Fruit fly (Drosophila melanogaster): Measurements from ENCODE around the gene CG5347.

CG5347 gene

dm6 chrX:14765737-14766253, 10.8 kb upstream of the CG5347 start, which contains the start of gene CG15890 (continued):
- TF ChIP-seq grau (tag; optimal IDR thresholded peaks at IDR 0.05) (peak; percentile 72), CG14441 (GFP tag; IDR thresholded peaks at IDR 0.05) (peak; percentile 32; the same call in 1 of the 2 replicates), lbe (GFP tag; optimal IDR thresholded peaks at IDR 0.05) (no peak), CG8359 (GFP tag; optimal IDR thresholded peaks at IDR 0.05; ENCODE audit: borderline replicate concordance) (peak; percentile 9), bigmax (GFP tag; optimal IDR thresholded peaks at IDR 0.05) (no peak), pros (GFP tag; optimal IDR thresholded peaks at IDR 0.05) (no peak), CG6689 (GFP tag; IDR thresholded peaks at IDR 0.05) (0 out of 2 replicates have a peak, but pooled peaks have one; percentile 54), trem (tag; optimal IDR thresholded peaks at IDR 0.05) (peak; percentile 38), NC2β (GFP tag; optimal IDR thresholded peaks at IDR 0.05) (no peak), Hr51 (GFP tag; optimal IDR thresholded peaks at IDR 0.05) (peak in 1 of 2 experiments; percentile 85), Fer3 (tag; optimal IDR thresholded peaks at IDR 0.05) (peak; percentile 18), CG11695 (GFP tag; IDR thresholded peaks at IDR 0.05) (peak; percentile 58; the same call in 1 of the 3 replicates), Kr (GFP tag; optimal IDR thresholded peaks at IDR 0.05) (no peak), onecut (GFP tag; IDR thresholded peaks at IDR 0.05) (0 out of 2 replicates have a peak, but pooled peaks have one; percentile 11), ATbp (GFP tag; optimal IDR thresholded peaks at IDR 0.05) (peak; percentile 64), sc (optimal IDR thresholded peaks at IDR 0.05) (no peak), sc (GFP tag; optimal IDR thresholded peaks at IDR 0.05) (peak; percentile 56), mam (GFP tag; optimal IDR thresholded peaks at IDR 0.05) (no peak), org-1 (GFP tag; optimal IDR thresholded peaks at IDR 0.05) (peak; percentile 51), Atf-2 (GFP tag; optimal IDR thresholded peaks at IDR 0.05) (peak; percentile 38), Pdp1 (GFP tag; optimal IDR thresholded peaks at IDR 0.05) (peak; percentile 2 to 39), ind (GFP tag; optimal IDR thresholded peaks at IDR 0.05) (peak; percentile 54), CG18262 (tag; optimal IDR thresholded peaks at IDR 0.05) (peak; percentile 79), CG2116 (GFP tag; optimal IDR thresholded peaks at IDR 0.05) (peak; percentile 0), Blimp-1 (GFP tag; optimal IDR thresholded peaks at IDR 0.05) (peak; percentile 68), Spps (tag; optimal IDR thresholded peaks at IDR 0.05) (peak; percentile 2), caup (GFP tag; optimal IDR thresholded peaks at IDR 0.05; ENCODE audit: severe bottlenecking) (peak; percentile 45), CG15696 (tag; optimal IDR thresholded peaks at IDR 0.05) (no peak), da (GFP tag; optimal IDR thresholded peaks at IDR 0.05) (no peak), exex (tag; optimal IDR thresholded peaks at IDR 0.05) (no peak), sd (tag; optimal IDR thresholded peaks at IDR 0.05) (peak; percentile 4), sna (GFP tag; IDR thresholded peaks at IDR 0.05; ENCODE audit: partially characterized antibody) (no peak), CTCF (GFP tag; optimal IDR thresholded peaks at IDR 0.05) (peak; percentile 17), CG1529 (GFP tag; optimal IDR thresholded peaks at IDR 0.05) (peak; percentile 59), Hand (GFP tag; optimal IDR thresholded peaks at IDR 0.05) (peak; percentile 46), tio (GFP tag; optimal IDR thresholded peaks at IDR 0.05) (peak; percentile 39), Med (GFP tag) (peak; percentile 83), CG17912 (GFP tag; optimal IDR thresholded peaks at IDR 0.05) (no peak), Doc2 (GFP tag; IDR thresholded peaks at IDR 0.05) (no peak), C15 (GFP tag; IDR thresholded peaks at IDR 0.05) (no peak), tap (tag; optimal IDR thresholded peaks at IDR 0.05) (no peak), gcm (GFP tag; optimal IDR thresholded peaks at IDR 0.05) (peak; percentile 47), ewg (GFP tag; optimal IDR thresholded peaks at IDR 0.05) (peak; percentile 43), run (tag; optimal IDR thresholded peaks at IDR 0.05) (no peak), croc (GFP tag; conservative IDR thresholded peaks at IDR 0.05) (0 out of 3 replicates have a peak, but pooled peaks have one; percentile 21), Bdp1 (GFP tag; optimal IDR thresholded peaks at IDR 0.05) (no peak), dmrt11E (tag; optimal IDR thresholded peaks at IDR 0.05) (peak; percentile 60), ems (GFP tag; optimal IDR thresholded peaks at IDR 0.05) (peak; percentile 24), B-H2 (GFP tag; optimal IDR thresholded peaks at IDR 0.05) (no peak), CG10209 (GFP tag; optimal IDR thresholded peaks at IDR 0.05) (peak; percentile 77)
